Worm (Caenorhabditis elegans) whole organism, late embryonic: Measurements from ENCODE around the gene srn-1.

Experiments
- F13H6.1 ChIP-seq: sonication (generic microtip); optimal IDR thresholded peaks from 2 replicates; lab custom pipeline; 2016; ENCODE audit warnings: missing genetic modification characterization, missing compliant biosample characterization
- ceh-9 ChIP-seq: sonication (generic microtip); optimal IDR thresholded peaks from 2 replicates; lab custom pipeline; 2016; ENCODE audit warnings: mild to moderate bottlenecking, missing genetic modification characterization, inconsistent platforms, missing compliant biosample characterization
- hlh-30 ChIP-seq: sonication (generic microtip); optimal IDR thresholded peaks from 2 replicates; lab custom pipeline; 2017; ENCODE audit warnings: antibody characterized with exemption, missing genetic modification characterization, missing compliant biosample characterization; ENCODE audit not compliant: insufficient read depth
- pqm-1 ChIP-seq: sonication (generic microtip); optimal IDR thresholded peaks from 2 replicates; lab custom pipeline; 2016; ENCODE audit warnings: missing genetic modification characterization, missing compliant biosample characterization

DNA sequence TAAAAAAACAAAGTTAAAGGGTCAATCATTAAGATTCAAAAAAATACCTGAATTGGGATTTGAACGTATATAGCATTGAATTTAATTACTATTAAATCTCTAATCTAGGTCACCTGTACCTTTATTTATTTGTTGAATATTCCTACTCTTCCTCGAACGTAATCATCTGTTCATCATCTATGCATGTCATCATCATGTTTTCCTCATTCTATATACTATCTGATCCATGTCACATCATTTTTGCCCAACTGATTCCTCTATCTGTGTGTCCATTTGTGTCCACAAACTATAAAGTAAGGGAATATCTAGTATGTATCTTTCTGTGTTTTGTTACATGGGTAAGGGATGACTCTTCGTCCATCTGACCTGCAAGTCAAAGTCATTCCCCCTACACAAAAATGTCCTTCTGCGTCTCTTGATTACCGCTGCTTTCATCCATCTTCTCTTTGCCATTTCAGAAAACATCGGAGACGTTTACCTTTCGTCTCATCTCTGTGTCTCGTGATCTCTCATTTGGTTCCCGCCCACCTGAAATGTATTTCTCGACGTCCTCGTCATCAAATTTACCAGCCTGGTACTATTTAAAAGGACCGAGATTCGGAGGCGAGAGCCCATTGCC, 36.6 kb upstream of the srn-1 start:
- no peak for TF ChIP-seq hlh-30 (tag; lab: Kevin White, UChicago)
- TF ChIP-seq F13H6.1 (tag; lab: Kevin White, UChicago), result no peak
- TF ChIP-seq ceh-9 (tag; lab: Kevin White, UChicago), result no peak
- no peak for TF ChIP-seq pqm-1
